Fruit fly (Drosophila melanogaster) whole organism, prepupa: Measurements from ENCODE around the gene Ada1-1.

ENCODE experiments used
- Blimp-1 ChIP-seq: fragments of 200-800 bp; sonication (Bioruptor generic); optimal IDR thresholded peaks from 3 replicates; lab custom pipeline; 2017; ENCODE audit warnings: missing biosample characterization, missing genetic modification characterization, mild to moderate bottlenecking, moderate library complexity, missing genetic modification reagents
- CG10631 ChIP-seq: fragments of 200-800 bp; sonication (Bioruptor generic); optimal IDR thresholded peaks from 2 replicates; lab custom pipeline; 2016; ENCODE audit warnings: missing biosample characterization, missing genetic modification characterization
- CG10669 ChIP-seq: fragments of 200-800 bp; sonication (Bioruptor generic); optimal IDR thresholded peaks from 3 replicates; lab custom pipeline; 2018; ENCODE audit warnings: missing biosample characterization, mild to moderate bottlenecking, missing genetic modification characterization, moderate library complexity
- CG11294 ChIP-seq: fragments of 200-800 bp; sonication (Bioruptor generic); IDR thresholded peaks from 2 replicates; pipeline ENCODE4 v1.3.6; 2022; ENCODE audit warnings: missing biosample characterization, missing genetic modification characterization
- CG11762 ChIP-seq: fragments of 200-800 bp; sonication (Bioruptor generic); optimal IDR thresholded peaks from 3 replicates; lab custom pipeline; 2016; ENCODE audit warnings: missing biosample characterization, missing genetic modification characterization; ENCODE audit not compliant: insufficient read depth
- CG11902 ChIP-seq: fragments of 200-800 bp; sonication (Bioruptor generic); optimal IDR thresholded peaks from 3 replicates; lab custom pipeline; 2016; ENCODE audit warnings: missing biosample characterization, missing genetic modification characterization
- CG15336 ChIP-seq: fragments of 200-800 bp; sonication (Bioruptor generic); IDR thresholded peaks from 2 replicates; pipeline ENCODE4 v1.3.6; 2022; ENCODE audit warnings: missing biosample characterization, missing genetic modification characterization
- CG1621 ChIP-seq: fragments of 200-800 bp; sonication (Bioruptor generic); optimal IDR thresholded peaks from 3 replicates; lab custom pipeline; 2018; ENCODE audit warnings: missing biosample characterization, mild to moderate bottlenecking, missing genetic modification characterization
- CG16779 ChIP-seq: fragments of 200-800 bp; sonication (Bioruptor generic); optimal IDR thresholded peaks from 3 replicates; lab custom pipeline; 2017; ENCODE audit warnings: missing biosample characterization, mild to moderate bottlenecking, missing genetic modification characterization
- CG32006 ChIP-seq: fragments of 200-800 bp; sonication (Bioruptor generic); optimal IDR thresholded peaks from 3 replicates; lab custom pipeline; 2017; ENCODE audit warnings: missing biosample characterization, mild to moderate bottlenecking, missing genetic modification characterization
- CG34406 ChIP-seq: fragments of 200-800 bp; sonication (Bioruptor generic); optimal IDR thresholded peaks from 3 replicates; lab custom pipeline; 2016; ENCODE audit warnings: missing biosample characterization, missing genetic modification characterization
- CG4318 ChIP-seq: fragments of 200-800 bp; sonication (Bioruptor generic); optimal IDR thresholded peaks from 3 replicates; lab custom pipeline; 2017; ENCODE audit warnings: missing biosample characterization, mild to moderate bottlenecking, missing genetic modification characterization
- CG6163 ChIP-seq: fragments of 200-800 bp; sonication (Bioruptor generic); IDR thresholded peaks from 3 replicates; pipeline ENCODE4 v1.3.6; 2022; ENCODE audit warnings: missing biosample characterization, missing genetic modification characterization
- CG6792 ChIP-seq: fragments of 200-800 bp; sonication (Bioruptor generic); optimal IDR thresholded peaks from 3 replicates; lab custom pipeline; 2016; ENCODE audit warnings: missing biosample characterization, missing genetic modification characterization
- CG6808 ChIP-seq: fragments of 200-800 bp; sonication (Bioruptor generic); optimal IDR thresholded peaks from 3 replicates; lab custom pipeline; 2017; ENCODE audit warnings: missing biosample characterization, missing genetic modification characterization, mild to moderate bottlenecking, moderate library complexity, missing genetic modification reagents
- CG6854 ChIP-seq: fragments of 200-800 bp; sonication (Bioruptor generic); optimal IDR thresholded peaks from 2 replicates; lab custom pipeline; 2017; ENCODE audit warnings: missing biosample characterization, mild to moderate bottlenecking, missing genetic modification characterization
- CG7368 ChIP-seq: fragments of 200-800 bp; sonication (Bioruptor generic); optimal IDR thresholded peaks from 3 replicates; lab custom pipeline; 2016; ENCODE audit warnings: missing biosample characterization, missing genetic modification characterization
- CG8119 ChIP-seq: fragments of 200-800 bp; sonication (Bioruptor generic); IDR thresholded peaks from 3 replicates; pipeline ENCODE4 v1.3.6; 2022; ENCODE audit warnings: missing biosample characterization, missing genetic modification characterization
- CG9139 ChIP-seq: fragments of 200-800 bp; sonication (Bioruptor generic); optimal IDR thresholded peaks from 3 replicates; lab custom pipeline; 2017; ENCODE audit warnings: missing biosample characterization, mild to moderate bottlenecking, missing genetic modification characterization
- Eip75B ChIP-seq: fragments of 200-800 bp; sonication (Bioruptor generic); optimal IDR thresholded peaks from 3 replicates; lab custom pipeline; 2016; ENCODE audit warnings: missing biosample characterization, missing genetic modification characterization
- Eip78C ChIP-seq: fragments of 200-800 bp; sonication (Bioruptor generic); peaks from one replicate; lab custom pipeline; 2016; ENCODE audit warnings: missing biosample characterization, missing genetic modification characterization
- Eip93F ChIP-seq: fragments of 200-800 bp; sonication (Bioruptor generic); optimal IDR thresholded peaks from 2 replicates; lab custom pipeline; 2016; ENCODE audit warnings: missing biosample characterization, mild to moderate bottlenecking, missing genetic modification characterization
- Ets21C ChIP-seq: fragments of 200-800 bp; sonication (Bioruptor generic); optimal IDR thresholded peaks from 3 replicates; lab custom pipeline; 2016; ENCODE audit warnings: missing biosample characterization, missing genetic modification characterization
- Ets96B ChIP-seq: fragments of 200-800 bp; optimal IDR thresholded peaks from 2 replicates; lab custom pipeline; 2019; ENCODE audit warnings: missing biosample characterization, mild to moderate bottlenecking, missing genetic modification characterization, moderate library complexity
- Gug ChIP-seq: fragments of 200-800 bp; sonication (Bioruptor generic); IDR thresholded peaks from 2 replicates; pipeline ENCODE4 v1.3.6; 2022; ENCODE audit warnings: missing biosample characterization, missing genetic modification characterization
- Hr38 ChIP-seq: sonication (Bioruptor generic); optimal IDR thresholded peaks from 2 replicates; lab custom pipeline; 2016; ENCODE audit warnings: missing biosample characterization, missing genetic modification characterization
- Hr39 ChIP-seq: fragments of 200-800 bp; sonication (Bioruptor generic); optimal IDR thresholded peaks from 2 replicates; lab custom pipeline; 2016; ENCODE audit warnings: missing biosample characterization, missing genetic modification characterization
- Lpt ChIP-seq: fragments of 200-800 bp; sonication (Bioruptor generic); optimal IDR thresholded peaks from 3 replicates; lab custom pipeline; 2016; ENCODE audit warnings: missing biosample characterization, missing genetic modification characterization
- Met ChIP-seq: fragments of 200-800 bp; sonication (Bioruptor generic); optimal IDR thresholded peaks from 3 replicates; lab custom pipeline; 2016; ENCODE audit warnings: missing biosample characterization, missing genetic modification characterization
- OdsH ChIP-seq: fragments of 200-800 bp; sonication (Bioruptor generic); optimal IDR thresholded peaks from 3 replicates; lab custom pipeline; 2016; ENCODE audit warnings: missing biosample characterization, missing genetic modification characterization
- Smox ChIP-seq: fragments of 200-800 bp; sonication (Bioruptor generic); optimal IDR thresholded peaks from 3 replicates; lab custom pipeline; 2016; ENCODE audit warnings: missing biosample characterization, missing genetic modification characterization
- Sox102F ChIP-seq: fragments of 200-800 bp; sonication (Bioruptor generic); optimal IDR thresholded peaks from 2 replicates; lab custom pipeline; 2016; ENCODE audit warnings: missing biosample characterization, mild to moderate bottlenecking, missing genetic modification characterization
- Sox14 ChIP-seq: fragments of 200-800 bp; sonication (Bioruptor generic); optimal IDR thresholded peaks from 3 replicates; lab custom pipeline; 2016; ENCODE audit warnings: missing biosample characterization, missing genetic modification characterization
- achi ChIP-seq: fragments of 200-800 bp; sonication (Bioruptor generic); optimal IDR thresholded peaks from 3 replicates; lab custom pipeline; 2016; ENCODE audit warnings: missing biosample characterization, missing genetic modification characterization
- acj6 ChIP-seq: fragments of 200-800 bp; sonication (Bioruptor generic); optimal IDR thresholded peaks from 3 replicates; lab custom pipeline; 2016; ENCODE audit warnings: missing biosample characterization, missing genetic modification characterization
- cyc ChIP-seq: fragments of 200-800 bp; sonication (Bioruptor generic); optimal IDR thresholded peaks from 3 replicates; lab custom pipeline; 2016; ENCODE audit warnings: missing biosample characterization, missing genetic modification characterization
- dsx ChIP-seq: fragments of 200-800 bp; optimal IDR thresholded peaks from 3 replicates; lab custom pipeline; 2019; ENCODE audit warnings: missing biosample characterization, mild to moderate bottlenecking, missing genetic modification characterization, moderate library complexity; ENCODE audit not compliant: poor library complexity, severe bottlenecking
- eg ChIP-seq: fragments of 200-800 bp; sonication (Bioruptor generic); IDR thresholded peaks from 3 replicates; pipeline ENCODE4 v1.3.6; 2022; ENCODE audit warnings: missing biosample characterization, missing genetic modification characterization
- esn ChIP-seq: fragments of 200-800 bp; sonication (Bioruptor generic); optimal IDR thresholded peaks from 2 replicates; lab custom pipeline; 2016; ENCODE audit warnings: missing biosample characterization, mild to moderate bottlenecking, missing genetic modification characterization, moderate library complexity
- fd59A ChIP-seq: fragments of 200-800 bp; sonication (Bioruptor generic); optimal IDR thresholded peaks from 2 replicates; lab custom pipeline; 2017; ENCODE audit warnings: missing biosample characterization, mild to moderate bottlenecking, missing genetic modification characterization, missing genetic modification reagents
- fd85E ChIP-seq: fragments of 200-800 bp; sonication (Bioruptor generic); optimal IDR thresholded peaks from 3 replicates; lab custom pipeline; 2016; ENCODE audit warnings: missing biosample characterization, missing genetic modification characterization
- fkh ChIP-seq: fragments of 200-800 bp; sonication (Bioruptor generic); optimal IDR thresholded peaks from 3 replicates; lab custom pipeline; 2017; ENCODE audit warnings: missing biosample characterization, mild to moderate bottlenecking, missing genetic modification characterization, moderate library complexity
- lz ChIP-seq: fragments of 200-800 bp; sonication (Bioruptor generic); optimal IDR thresholded peaks from 3 replicates; lab custom pipeline; 2016; ENCODE audit warnings: missing biosample characterization, missing genetic modification characterization
- net ChIP-seq: fragments of 200-800 bp; sonication (Bioruptor generic); optimal IDR thresholded peaks from 3 replicates; lab custom pipeline; 2016; ENCODE audit warnings: missing biosample characterization, missing genetic modification characterization
- pdm3 ChIP-seq: fragments of 200-800 bp; sonication (Bioruptor generic); optimal IDR thresholded peaks from 3 replicates; lab custom pipeline; 2016; ENCODE audit warnings: missing biosample characterization, missing genetic modification characterization
- salr ChIP-seq, 2 experiments: fragments of 200-800 bp; sonication (Bioruptor generic); optimal IDR thresholded peaks; 3 replicates each; lab custom pipeline; 2016 to 2018; ENCODE audit warnings: missing biosample characterization in 2 of 2, missing genetic modification characterization in 2 of 2, mild to moderate bottlenecking in 1 of 2
- ss ChIP-seq, 2 experiments: fragments of 200-800 bp; sonication (Bioruptor generic); optimal IDR thresholded peaks; 2 replicates in 1 of 2; 3 replicates in 1 of 2; lab custom pipeline; 2017 to 2018; ENCODE audit warnings: mild to moderate bottlenecking in 2 of 2, missing biosample characterization in 2 of 2, missing genetic modification characterization in 2 of 2, moderate library complexity in 1 of 2
- svp ChIP-seq: fragments of 200-800 bp; sonication (Bioruptor generic); peaks from one replicate; lab custom pipeline; 2016; ENCODE audit warnings: missing biosample characterization, missing genetic modification characterization
- topi ChIP-seq: fragments of 200-800 bp; sonication (Bioruptor generic); optimal IDR thresholded peaks from 3 replicates; lab custom pipeline; 2016; ENCODE audit warnings: missing biosample characterization, missing genetic modification characterization
- vri ChIP-seq: fragments of 200-800 bp; sonication (Bioruptor generic); optimal IDR thresholded peaks from 3 replicates; lab custom pipeline; 2016; ENCODE audit warnings: missing biosample characterization, mild to moderate bottlenecking, missing genetic modification characterization

Gene Ada1-1

DNA sequence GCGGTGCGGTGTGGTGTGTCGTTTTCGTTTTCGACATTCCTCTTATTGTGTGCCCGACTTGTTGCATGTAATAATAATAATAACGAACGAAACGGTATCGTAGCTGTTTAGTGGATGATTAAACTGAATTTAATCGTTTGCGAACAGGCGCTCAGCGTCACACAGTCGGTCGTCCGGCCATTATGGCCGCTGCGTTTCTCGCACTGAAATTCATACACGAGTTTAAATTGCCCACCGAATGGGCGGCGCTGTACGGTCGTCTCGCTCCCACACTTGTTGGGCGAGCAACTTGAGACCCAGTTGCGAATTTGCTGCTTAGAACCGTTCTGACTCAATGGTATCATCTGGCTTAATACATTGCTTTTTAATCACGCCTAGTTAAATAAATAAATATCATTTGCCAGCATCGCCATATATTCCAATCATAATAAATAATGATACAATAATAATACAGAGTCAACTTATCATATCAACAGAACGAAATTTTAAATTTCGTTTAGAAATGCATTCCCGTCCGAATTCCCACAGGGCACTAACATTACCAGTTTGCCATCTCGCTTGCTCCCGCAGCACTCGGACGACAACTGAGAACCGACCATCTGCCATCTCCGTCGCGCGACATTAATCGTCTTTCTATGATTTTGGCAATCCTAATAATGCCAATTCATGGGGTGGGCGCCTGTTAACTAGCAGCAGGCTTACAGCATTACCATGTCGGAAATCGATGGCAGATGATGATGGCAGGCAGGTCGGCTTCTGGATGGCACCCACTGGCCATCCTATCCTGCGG, 14.5 kb downstream of the Ada1-1 start:
- TF ChIP-seq Met (GFP tag; lab: Kevin White, UChicago) (peak; percentile 91), CG16779 (peak; percentile 93), vri (no peak), fd59A (GFP tag; lab: Kevin White, UChicago) (peak; percentile 88), ss (GFP tag; optimal IDR thresholded peaks at IDR 0.05; lab: Kevin White, UChicago) (peak; percentile 88 to 94), Eip75B (peak; percentile 84), CG10631 (GFP tag; lab: Kevin White, UChicago) (peak; percentile 91), Ets96B (tag; lab: Kevin White, UChicago) (peak; percentile 93), OdsH (GFP tag; lab: Kevin White, UChicago) (peak; percentile 91), achi (GFP tag; lab: Kevin White, UChicago) (peak; percentile 91), CG4318 (peak; percentile 87), Eip93F (no peak), Hr38 (peak; percentile 48), CG15336 (GFP tag; lab: Robert Waterston, UW) (no peak), CG1621 (tag; lab: Kevin White, UChicago) (peak; percentile 82), Lpt (GFP tag; lab: Kevin White, UChicago) (peak; percentile 74), Eip78C (GFP tag; lab: Kevin White, UChicago) (peak; percentile 97), dsx (GFP tag; lab: Kevin White, UChicago) (no peak), acj6 (GFP tag; lab: Kevin White, UChicago) (peak; percentile 90), topi (GFP tag; lab: Kevin White, UChicago) (peak; percentile 92), fkh (GFP tag; lab: Kevin White, UChicago) (peak; percentile 6), Smox (GFP tag; lab: Kevin White, UChicago) (peak; percentile 90), fd85E (GFP tag; lab: Kevin White, UChicago) (peak; percentile 42), salr (GFP tag; optimal IDR thresholded peaks at IDR 0.05; lab: Kevin White, UChicago) (peak; percentile 55 to 89), CG6854 (peak; percentile 86), CG9139 (GFP tag; lab: Kevin White, UChicago) (peak; percentile 79), Blimp-1 (GFP tag; lab: Kevin White, UChicago) (peak; percentile 79), CG6163 (GFP tag; lab: Robert Waterston, UW) (no peak), Gug (GFP tag; lab: Robert Waterston, UW) (no peak), Ets21C (GFP tag; lab: Kevin White, UChicago) (peak; percentile 71), CG34406 (GFP tag; lab: Kevin White, UChicago) (peak; percentile 91), eg (GFP tag; lab: Robert Waterston, UW) (no peak), lz (GFP tag; lab: Kevin White, UChicago) (peak; percentile 92), CG10669 (GFP tag; lab: Kevin White, UChicago) (peak; percentile 93), cyc (GFP tag; lab: Kevin White, UChicago) (peak; percentile 84), CG11762 (GFP tag; lab: Kevin White, UChicago) (peak; percentile 87), CG7368 (GFP tag; lab: Kevin White, UChicago) (peak; percentile 82), CG6792 (GFP tag; lab: Kevin White, UChicago) (peak; percentile 87), CG6808 (peak; percentile 96), CG11294 (no peak), Sox102F (peak; percentile 86), Hr39 (GFP tag; lab: Kevin White, UChicago) (peak; percentile 80), CG11902 (peak; percentile 87), CG8119 (GFP tag; lab: Robert Waterston, UW) (no peak), esn (GFP tag; lab: Kevin White, UChicago) (peak; percentile 93), svp (GFP tag; lab: Kevin White, UChicago) (peak; percentile 93), pdm3 (GFP tag; lab: Kevin White, UChicago) (peak; percentile 89), Sox14 (peak; percentile 90), net (GFP tag; lab: Kevin White, UChicago) (peak; percentile 83), CG32006 (GFP tag; lab: Kevin White, UChicago) (peak; percentile 93)
